Worm (Caenorhabditis elegans): ENCODE measurements around the gene kin-29.
A peak's percentile ranks its signal among the peaks of the same experiment; 100 is the strongest.

The kin-29 gene

ce11 chrX:2877433-2877832 is 25.2 kb upstream of the kin-29 start:
- TF ChIP-seq zip-8 (tag; optimal IDR thresholded peaks at IDR 0.05) (no peak), snpc-4 (tag; optimal IDR thresholded peaks at IDR 0.05) (no peak), hlh-1 (tag; optimal IDR thresholded peaks at IDR 0.05) (no peak), ces-1 (GFP tag; optimal IDR thresholded peaks at IDR 0.05) (no peak), elt-1 (tag; optimal IDR thresholded peaks at IDR 0.05; ENCODE audit: borderline replicate concordance, insufficient read depth) (no peak), unc-39 (tag; optimal IDR thresholded peaks at IDR 0.05) (no peak), lsy-2 (tag; optimal IDR thresholded peaks at IDR 0.05) (no peak), bed-3 (GFP tag; optimal IDR thresholded peaks at IDR 0.05) (no peak), ceh-43 (GFP tag; optimal IDR thresholded peaks at IDR 0.05) (no peak), nhr-237 (tag; optimal IDR thresholded peaks at IDR 0.05) (no peak), blmp-1 (tag; optimal IDR thresholded peaks at IDR 0.05) (no peak), ztf-11 (tag; optimal IDR thresholded peaks at IDR 0.05) (no peak), pha-4 (tag; optimal IDR thresholded peaks at IDR 0.05) (no peak), lin-13 (tag; optimal IDR thresholded peaks at IDR 0.05) (no peak), lin-32 (GFP tag; optimal IDR thresholded peaks at IDR 0.05) (no peak), mab-5 (tag; optimal IDR thresholded peaks at IDR 0.05) (no peak), nhr-2 (tag; optimal IDR thresholded peaks at IDR 0.05) (no peak), flh-1 (GFP tag; optimal IDR thresholded peaks at IDR 0.05) (no peak), ceh-39 (tag; optimal IDR thresholded peaks at IDR 0.05) (no peak), ham-2 (GFP tag; optimal IDR thresholded peaks at IDR 0.05) (no peak)

- TF ChIP-seq lin-32 (GFP tag; optimal IDR thresholded peaks at IDR 0.05) = no peak
- peak; percentile 61 for TF ChIP-seq ham-2 (GFP tag; optimal IDR thresholded peaks at IDR 0.05)
- TF ChIP-seq hlh-1 (tag; optimal IDR thresholded peaks at IDR 0.05) = no peak
- TF ChIP-seq ceh-43 (GFP tag; optimal IDR thresholded peaks at IDR 0.05) = no peak
- no peak for TF ChIP-seq M03D4.4 (tag; optimal IDR thresholded peaks at IDR 0.05)
- TF ChIP-seq unc-39 (tag; optimal IDR thresholded peaks at IDR 0.05) = no peak
- TF ChIP-seq nhr-2 (tag; optimal IDR thresholded peaks at IDR 0.05) = no peak
- TF ChIP-seq cnd-1 (tag; optimal IDR thresholded peaks at IDR 0.05) = no peak
- TF ChIP-seq ceh-39 (tag; optimal IDR thresholded peaks at IDR 0.05) = no peak
- no peak for TF ChIP-seq lsy-2 (tag; optimal IDR thresholded peaks at IDR 0.05)
- no peak for TF ChIP-seq nhr-76 (tag; optimal IDR thresholded peaks at IDR 0.05)
- TF ChIP-seq nhr-12 (tag; optimal IDR thresholded peaks at IDR 0.05) = no peak
- no peak for TF ChIP-seq unc-120 (tag; optimal IDR thresholded peaks at IDR 0.05; ENCODE audit: poor library complexity, severe bottlenecking)
- peak; percentile 41 for TF ChIP-seq blmp-1 (tag; optimal IDR thresholded peaks at IDR 0.05)
- TF ChIP-seq drap-1 (GFP tag; optimal IDR thresholded peaks at IDR 0.05) = no peak
- TF ChIP-seq tbx-8 (GFP tag; optimal IDR thresholded peaks at IDR 0.05) = no peak
These were observed 22.4 kb upstream of the kin-29 start for ce11 chrX:2874598-2874997.

- no peak for TF ChIP-seq nhr-2 (tag; optimal IDR thresholded peaks at IDR 0.05)
These were observed 21.0 kb upstream of the kin-29 start for ce11 chrX:2873272-2873671.

ce11 chrX:2871037-2871436 is 18.8 kb upstream of the kin-29 start, which contains the start of gene F53B3.3:
Gene F53B3.3 (minus strand): TSS chrX:2871137.
- TF ChIP-seq sptf-1 (tag; optimal IDR thresholded peaks at IDR 0.05) = peak; percentile 10
- TF ChIP-seq nhr-237 (tag; optimal IDR thresholded peaks at IDR 0.05) = no peak
- TF ChIP-seq unc-62 (GFP tag; optimal IDR thresholded peaks at IDR 0.05) = no peak

- TF ChIP-seq cnd-1 (tag; optimal IDR thresholded peaks at IDR 0.05) = no peak
- no peak for TF ChIP-seq snpc-4 (tag; optimal IDR thresholded peaks at IDR 0.05)
- TF ChIP-seq lsy-2 (tag; optimal IDR thresholded peaks at IDR 0.05) = no peak
- TF ChIP-seq blmp-1 (tag; optimal IDR thresholded peaks at IDR 0.05) = no peak
- TF ChIP-seq zip-8 (tag; optimal IDR thresholded peaks at IDR 0.05) = no peak
- no peak for TF ChIP-seq nhr-2 (tag; optimal IDR thresholded peaks at IDR 0.05)
- TF ChIP-seq ceh-39 (tag; optimal IDR thresholded peaks at IDR 0.05) = no peak
These were observed 13.5 kb upstream of the kin-29 start for ce11 chrX:2865591-2866217.

- TF ChIP-seq blmp-1 (tag; optimal IDR thresholded peaks at IDR 0.05) = no peak
- no peak for TF ChIP-seq unc-39 (tag; optimal IDR thresholded peaks at IDR 0.05)
- no peak for TF ChIP-seq elt-3 (tag; optimal IDR thresholded peaks at IDR 0.05)
- TF ChIP-seq sem-2 (GFP tag; optimal IDR thresholded peaks at IDR 0.05) = no peak
These were observed 11.7 kb upstream of the kin-29 start, which contains the start of gene F53B3.6 for ce11 chrX:2863946-2864345. Gene F53B3.6 (plus strand): TSS chrX:2864229.
